Fruit fly (Drosophila melanogaster): ENCODE data around the gene Tbc1d15-17.

DNA sequence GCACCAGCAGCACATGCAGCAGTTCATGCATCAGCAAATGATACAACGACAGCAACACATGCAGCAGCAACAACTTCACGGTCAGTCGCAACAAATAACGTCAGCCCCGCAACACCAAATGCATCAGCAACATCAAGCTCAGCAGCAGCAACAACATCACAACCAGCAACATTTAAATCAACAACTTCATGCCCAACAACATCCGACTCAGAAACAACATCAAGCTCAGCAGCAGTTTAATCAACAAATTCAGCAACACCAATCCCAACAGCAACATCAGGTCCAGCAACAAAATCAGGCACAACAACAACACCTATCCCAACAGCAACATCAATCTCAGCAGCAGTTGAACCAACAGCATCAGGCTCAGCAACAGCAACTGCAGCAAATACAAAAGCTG, 11.3 kb upstream of the Tbc1d15-17 start:
- TF ChIP-seq lz (GFP tag; optimal IDR thresholded peaks at IDR 0.05) (no peak), Ets96B (tag; optimal IDR thresholded peaks at IDR 0.05) (no peak), Hr39 (GFP tag; optimal IDR thresholded peaks at IDR 0.05) (no peak), CG8632 (GFP tag; optimal IDR thresholded peaks at IDR 0.05) (no peak), Lpt (GFP tag; optimal IDR thresholded peaks at IDR 0.05) (no peak), vri (GFP tag; optimal IDR thresholded peaks at IDR 0.05) (no peak), CG3919 (GFP tag; optimal IDR thresholded peaks at IDR 0.05) (no peak), CG6854 (GFP tag; optimal IDR thresholded peaks at IDR 0.05) (no peak), Gug (GFP tag; IDR thresholded peaks at IDR 0.05) (no peak), CG10669 (GFP tag; optimal IDR thresholded peaks at IDR 0.05) (no peak), CG4318 (GFP tag; optimal IDR thresholded peaks at IDR 0.05) (no peak)
